Worm (Caenorhabditis elegans) whole organism, L4 larva: Measurements from ENCODE around the gene mog-5.

Experiments
- F49E8.2 ChIP-seq: sonication (generic microtip); optimal IDR thresholded peaks from 2 replicates; lab custom pipeline; 2016; ENCODE audit warnings: missing compliant biosample characterization, mild to moderate bottlenecking, missing genetic modification characterization, borderline replicate concordance
- R02D3.7 ChIP-seq: fragments of 150-350 bp; sonication (generic microtip); optimal IDR thresholded peaks from 3 replicates; lab custom pipeline; 2014; ENCODE audit warnings: missing biosample characterization, missing genetic modification characterization
- Y105C5A.15 ChIP-seq: fragments of 200-800 bp; sonication (Bioruptor generic); IDR thresholded peaks from 2 replicates; pipeline ENCODE4 v1.3.6; 2022; ENCODE audit warnings: missing genetic modification characterization, missing compliant biosample characterization
- Y48G9A.11 ChIP-seq: fragments of 200-800 bp; sonication (Bioruptor generic); IDR thresholded peaks from 2 replicates; pipeline ENCODE4 v1.3.6; 2022; ENCODE audit warnings: missing genetic modification reagents, missing genetic modification characterization, missing compliant biosample characterization
- aha-1 ChIP-seq: fragments of 150-350 bp; peaks from one replicate; lab custom pipeline; 2014; ENCODE audit warnings: missing biosample characterization, missing genetic modification characterization
- aly-2 ChIP-seq: sonication (generic microtip); optimal IDR thresholded peaks from 2 replicates; lab custom pipeline; 2018; ENCODE audit warnings: missing biosample characterization, missing genetic modification characterization
- ceh-20 ChIP-seq: fragments of 200-800 bp; sonication (Bioruptor generic); IDR thresholded peaks from 2 replicates; pipeline ENCODE4 v1.3.6; 2022; ENCODE audit warnings: missing genetic modification reagents, missing genetic modification characterization, missing compliant biosample characterization
- ceh-82 ChIP-seq: sonication (generic microtip); optimal IDR thresholded peaks from 2 replicates; lab custom pipeline; 2017; ENCODE audit warnings: missing biosample characterization, missing genetic modification characterization
- ces-1 ChIP-seq: fragments of 150-350 bp; sonication (generic microtip); optimal IDR thresholded peaks from 4 replicates; lab custom pipeline; 2014; ENCODE audit warnings: missing biosample characterization, missing genetic modification reagents, missing genetic modification characterization
- daf-16 ChIP-seq, 3 experiments: sonication (generic microtip); optimal IDR thresholded peaks; 2 replicates each; lab custom pipeline; 2016 to 2017; ENCODE audit warnings: missing genetic modification characterization in 3 of 3, missing genetic modification reagents in 3 of 3, mild to moderate bottlenecking in 2 of 3, missing compliant biosample characterization in 2 of 3, missing biosample characterization in 1 of 3, moderate library complexity in 1 of 3
- hif-1 ChIP-seq, 2 experiments: sonication (generic microtip); optimal IDR thresholded peaks; 2 replicates each; lab custom pipeline; 2016 to 2017; ENCODE audit warnings: missing compliant biosample characterization in 2 of 2, missing genetic modification characterization in 2 of 2, missing genetic modification reagents in 2 of 2, missing genotype in 2 of 2, mild to moderate bottlenecking in 1 of 2
- hlh-11 ChIP-seq: fragments of 200-800 bp; sonication (Bioruptor generic); optimal IDR thresholded peaks from 2 replicates; lab custom pipeline; 2018; ENCODE audit warnings: mild to moderate bottlenecking, missing genetic modification characterization, missing compliant biosample characterization
- hlh-30 ChIP-seq: sonication (generic microtip); optimal IDR thresholded peaks from 2 replicates; lab custom pipeline; 2017; ENCODE audit warnings: antibody characterized with exemption, mild to moderate bottlenecking, missing genetic modification characterization, missing compliant biosample characterization; ENCODE audit not compliant: insufficient read depth
- hmg-1.1 ChIP-seq: fragments of 200-800 bp; sonication (Bioruptor generic); IDR thresholded peaks from 2 replicates; pipeline ENCODE4 v1.3.6; 2022; ENCODE audit warnings: missing genetic modification reagents, missing genetic modification characterization, missing compliant biosample characterization
- jun-1 ChIP-seq: fragments of 150-350 bp; optimal IDR thresholded peaks from 2 replicates; lab custom pipeline; 2014; ENCODE audit warnings: missing biosample characterization, missing genetic modification reagents, missing genetic modification characterization
- lin-1 ChIP-seq: fragments of 200-800 bp; sonication (Bioruptor generic); IDR thresholded peaks from 2 replicates; pipeline ENCODE4 v1.3.6; 2022; ENCODE audit warnings: missing genetic modification reagents, missing genetic modification characterization, missing compliant biosample characterization
- lin-13 ChIP-seq: fragments of 150-350 bp; optimal IDR thresholded peaks from 2 replicates; lab custom pipeline; 2014; ENCODE audit warnings: missing biosample characterization, missing genetic modification reagents, missing genetic modification characterization
- lin-29 ChIP-seq: fragments of 200-800 bp; sonication (Bioruptor generic); IDR thresholded peaks from 2 replicates; pipeline ENCODE4 v1.3.6; 2022; ENCODE audit warnings: missing genetic modification reagents, missing genetic modification characterization, missing compliant biosample characterization
- lin-38 ChIP-seq: fragments of 200-800 bp; sonication (Bioruptor generic); IDR thresholded peaks from 2 replicates; pipeline ENCODE4 v1.3.6; 2022; ENCODE audit warnings: missing genetic modification reagents, missing genetic modification characterization, missing compliant biosample characterization
- lin-39 ChIP-seq: fragments of 150-350 bp; optimal IDR thresholded peaks from 2 replicates; lab custom pipeline; 2014; ENCODE audit warnings: missing biosample characterization, missing genetic modification reagents, missing genetic modification characterization
- lir-3 ChIP-seq: sonication (generic microtip); optimal IDR thresholded peaks from 2 replicates; lab custom pipeline; 2016; ENCODE audit warnings: mild to moderate bottlenecking, missing genetic modification characterization, missing compliant biosample characterization
- lsy-2 ChIP-seq, 2 experiments: fragments of 150-350 bp in 1 of 2; sonication (generic microtip) in 1 of 2; optimal IDR thresholded peaks; 2 replicates each; lab custom pipeline; 2014 to 2017; ENCODE audit warnings: missing biosample characterization in 2 of 2, missing genetic modification characterization in 2 of 2
- madf-5 ChIP-seq, 2 experiments: fragments of 200-800 bp; sonication (Bioruptor generic); IDR thresholded peaks; 2 replicates each; pipeline ENCODE4 v1.3.6; 2022; ENCODE audit warnings: missing compliant biosample characterization in 2 of 2, missing genetic modification characterization in 2 of 2
- nhr-102 ChIP-seq: sonication (generic microtip); optimal IDR thresholded peaks from 2 replicates; lab custom pipeline; 2016; ENCODE audit warnings: mild to moderate bottlenecking, missing genetic modification characterization, moderate library complexity, missing compliant biosample characterization
- nhr-111 ChIP-seq: fragments of 200-800 bp; sonication (Bioruptor generic); optimal IDR thresholded peaks from 2 replicates; lab custom pipeline; 2018; ENCODE audit warnings: mild to moderate bottlenecking, missing genetic modification characterization, missing compliant biosample characterization
- nhr-41 ChIP-seq: fragments of 200-800 bp; sonication (Bioruptor generic); IDR thresholded peaks from 2 replicates; pipeline ENCODE4 v1.3.6; 2022; ENCODE audit warnings: missing genetic modification reagents, missing genetic modification characterization, missing compliant biosample characterization
- nhr-48 ChIP-seq: sonication (generic microtip); optimal IDR thresholded peaks from 2 replicates; lab custom pipeline; 2016; ENCODE audit warnings: mild to moderate bottlenecking, missing genetic modification characterization, missing compliant biosample characterization
- nhr-6 ChIP-seq: fragments of 150-350 bp; optimal IDR thresholded peaks from 2 replicates; lab custom pipeline; 2014; ENCODE audit warnings: missing biosample characterization, missing genetic modification characterization
- pha-4 ChIP-seq, 2 experiments: fragments of 150-350 bp in 1 of 2; fragments of 200-800 bp in 1 of 2; sonication (Bioruptor generic) in 1 of 2; IDR thresholded peaks in 1 of 2; optimal IDR thresholded peaks in 1 of 2; 2 replicates each; pipeline versions ENCODE4 v1.3.6 to Lab custom; 2014 to 2022; ENCODE audit warnings: missing genetic modification characterization in 2 of 2, missing genetic modification reagents in 2 of 2, missing biosample characterization in 1 of 2, missing compliant biosample characterization in 1 of 2
- pqm-1 ChIP-seq: sonication (generic microtip); optimal IDR thresholded peaks from 2 replicates; lab custom pipeline; 2017; ENCODE audit warnings: missing biosample characterization, missing genetic modification characterization
- saeg-2 ChIP-seq: fragments of 200-800 bp; sonication (Bioruptor generic); IDR thresholded peaks from 2 replicates; pipeline ENCODE4 v1.3.6; 2022; ENCODE audit warnings: missing genetic modification reagents, missing genetic modification characterization, missing compliant biosample characterization
- snpc-1.2 ChIP-seq: fragments of 200-800 bp; sonication (Bioruptor generic); IDR thresholded peaks from 2 replicates; pipeline ENCODE4 v1.3.6; 2022; ENCODE audit warnings: missing genetic modification reagents, missing genetic modification characterization, missing compliant biosample characterization
- tra-1 ChIP-seq: fragments of 200-800 bp; sonication (Bioruptor generic); IDR thresholded peaks from 2 replicates; pipeline ENCODE4 v1.3.6; 2022; ENCODE audit warnings: missing genetic modification reagents, missing genetic modification characterization, missing compliant biosample characterization
- unc-130 ChIP-seq: sonication (generic microtip); optimal IDR thresholded peaks from 2 replicates; lab custom pipeline; 2016; ENCODE audit warnings: missing genetic modification reagents, missing genetic modification characterization, missing compliant biosample characterization
- unc-39 ChIP-seq: sonication (generic microtip); optimal IDR thresholded peaks from 2 replicates; lab custom pipeline; 2017; ENCODE audit warnings: missing biosample characterization, missing genetic modification characterization
- unc-62 ChIP-seq, 3 experiments: fragments of 150-350 bp in 1 of 3; sonication (generic microtip); optimal IDR thresholded peaks in 2 of 3; peaks in 1 of 3; 1 replicate in 1 of 3; 2 replicates in 2 of 3; lab custom pipeline; 2014 to 2017; ENCODE audit warnings: missing biosample characterization in 3 of 3, missing genetic modification characterization in 3 of 3, missing genetic modification reagents in 3 of 3, missing genotype in 1 of 3
- vab-7 ChIP-seq: fragments of 200-800 bp; sonication (Bioruptor generic); IDR thresholded peaks from 2 replicates; pipeline ENCODE4 v1.3.6; 2022; ENCODE audit warnings: missing genetic modification reagents, missing genetic modification characterization, missing compliant biosample characterization
- zip-2 ChIP-seq: fragments of 150-350 bp; optimal IDR thresholded peaks from 2 replicates; lab custom pipeline; 2014; ENCODE audit warnings: missing biosample characterization, missing genetic modification characterization
- ztf-11 ChIP-seq: fragments of 150-350 bp; optimal IDR thresholded peaks from 2 replicates; lab custom pipeline; 2014; ENCODE audit warnings: missing biosample characterization, missing genetic modification characterization
- ztf-7 ChIP-seq: fragments of 150-350 bp; optimal IDR thresholded peaks from 2 replicates; lab custom pipeline; 2014; ENCODE audit warnings: missing biosample characterization, missing genetic modification characterization

mog-5 gene

ce11 chrII:5373275-5374047 lies 25.9 kb upstream of the mog-5 start, which contains the start of the genes agt-2 and F09E5.3 (continued):
- TF ChIP-seq nhr-48 (tag; lab: Kevin White, UChicago) (peak; percentile 67), snpc-1.2 (GFP tag; lab: Robert Waterston, UW) (no peak)

ce11 chrII:5374967-5375366 lies 24.4 kb upstream of the mog-5 start, which contains the start of gene algn-2:
TSS of gene algn-2 (plus strand) at chrII:5375267.
- no peak for TF ChIP-seq unc-39 (tag; lab: Kevin White, UChicago)

- TF ChIP-seq hmg-1.1 (GFP tag; lab: Robert Waterston, UW), result 0 out of 2 replicates have a peak, but pooled peaks have one; percentile 30
- peak; percentile 22 for TF ChIP-seq aha-1 (tag; lab: Kevin White, UChicago)
- no peak for TF ChIP-seq nhr-41 (GFP tag; lab: Robert Waterston, UW)
- no peak for TF ChIP-seq ceh-20
- TF ChIP-seq daf-16 (GFP tag; optimal IDR thresholded peaks at IDR 0.05; lab: Kevin White, UChicago), result no peak
- peak; percentile 32 for TF ChIP-seq daf-16 (tag; optimal IDR thresholded peaks at IDR 0.05; lab: Kevin White, UChicago)
- TF ChIP-seq unc-130 (GFP tag; lab: Kevin White, UChicago), result peak; percentile 56
- TF ChIP-seq lsy-2 (tag; optimal IDR thresholded peaks at IDR 0.05; lab: Kevin White, UChicago), result peak in 1 of 2 experiments; percentile 45
- peak in 1 of 2 experiments; percentile 98 for TF ChIP-seq unc-62 (GFP tag; optimal IDR thresholded peaks at IDR 0.05 in 1 of 2; lab: Kevin White, UChicago)
- no peak for TF ChIP-seq unc-62 (tag; optimal IDR thresholded peaks at IDR 0.05; lab: Kevin White, UChicago)
- peak; percentile 58; the same call in 1 of the 2 replicates for TF ChIP-seq Y48G9A.11 (GFP tag; lab: Robert Waterston, UW)
- TF ChIP-seq hif-1 (tag; optimal IDR thresholded peaks at IDR 0.05; lab: Kevin White, UChicago), result no peak
- peak; percentile 58; the same call in 1 of the 2 replicates for TF ChIP-seq lin-38 (GFP tag; lab: Robert Waterston, UW)
- peak; percentile 18 for TF ChIP-seq F49E8.2
- TF ChIP-seq, all 104 proteins: peak for 9
These were observed 21.7 kb upstream of the mog-5 start, which contains the start of gene prdx-2 for ce11 chrII:5377467-5378238. TSS of gene prdx-2 (plus strand) at chrII:5378195.

- no peak for TF ChIP-seq lir-3 (tag; lab: Kevin White, UChicago)
- TF ChIP-seq pha-4 (GFP tag; IDR thresholded peaks at IDR 0.05; lab: Robert Waterston, UW), result no peak
- no peak for TF ChIP-seq pha-4 (tag; optimal IDR thresholded peaks at IDR 0.05; lab: Kevin White, UChicago)
- no peak for TF ChIP-seq Y105C5A.15
- TF ChIP-seq ceh-20, result no peak
- no peak for TF ChIP-seq ztf-7 (tag; lab: Kevin White, UChicago)
- no peak for TF ChIP-seq unc-39 (tag; lab: Kevin White, UChicago)
- TF ChIP-seq F49E8.2, result no peak
- no peak for TF ChIP-seq pqm-1 (tag; lab: Kevin White, UChicago)
- TF ChIP-seq R02D3.7 (tag; lab: Kevin White, UChicago), result no peak
- TF ChIP-seq aly-2 (tag; lab: Kevin White, UChicago), result no peak
- no peak for TF ChIP-seq madf-5 (GFP tag; IDR thresholded peaks at IDR 0.05; lab: Robert Waterston, UW)
- no peak for TF ChIP-seq lin-29 (GFP tag; lab: Robert Waterston, UW)
- peak; percentile 1 for TF ChIP-seq hlh-11 (tag; lab: Kevin White, UChicago)
- no peak for TF ChIP-seq nhr-102 (tag; lab: Kevin White, UChicago)
- no peak for TF ChIP-seq vab-7 (GFP tag; lab: Robert Waterston, UW)
- TF ChIP-seq lin-1 (GFP tag; lab: Robert Waterston, UW), result no peak
- peak; percentile 50 for TF ChIP-seq hlh-30 (tag; lab: Kevin White, UChicago)
- TF ChIP-seq tra-1 (GFP tag; lab: Robert Waterston, UW), result no peak
- TF ChIP-seq lsy-2 (tag; optimal IDR thresholded peaks at IDR 0.05; lab: Kevin White, UChicago), result peak in 1 of 2 experiments; percentile 11
- no peak for TF ChIP-seq nhr-111 (GFP tag; lab: Kevin White, UChicago)
- peak in 1 of 2 experiments; percentile 49 for TF ChIP-seq unc-62 (GFP tag; optimal IDR thresholded peaks at IDR 0.05 in 1 of 2; lab: Kevin White, UChicago)
- no peak for TF ChIP-seq unc-62 (tag; optimal IDR thresholded peaks at IDR 0.05; lab: Kevin White, UChicago)
- TF ChIP-seq aha-1 (tag; lab: Kevin White, UChicago), result no peak
- TF ChIP-seq nhr-6 (tag; lab: Kevin White, UChicago), result no peak
- TF ChIP-seq ceh-82 (tag; lab: Kevin White, UChicago), result no peak
- no peak for TF ChIP-seq ces-1 (GFP tag; lab: Kevin White, UChicago)
- no peak for TF ChIP-seq saeg-2 (GFP tag; lab: Robert Waterston, UW)
- no peak for TF ChIP-seq zip-2 (tag; lab: Kevin White, UChicago)
- no peak for TF ChIP-seq jun-1
- no peak for TF ChIP-seq lin-13 (GFP tag; lab: Kevin White, UChicago)
- no peak for TF ChIP-seq ztf-11
- TF ChIP-seq lin-39, result no peak
These were observed 21.2 kb upstream of the mog-5 start for ce11 chrII:5378239-5378521.
